ENCODE assay signal across 1 worm cellular context in genomic region chrX:6505008-6505407, ce11.
TF ChIP-seq lines count a peak whose summit lies in the region.

Gene cdf-1, minus strand, starts transcription at chrX:6505143.

TF ChIP-seq in whole organism, L1 larva, 84 proteins besides CTCF, POLR2A, EP300 and RAD21 (continued from another document):
- TF ChIP-seq efl-1 (optimal IDR thresholded peaks at IDR 0.05; lab: Kevin White, UChicago) = peak; percentile 6 to 19
- peak in 1 of 2 experiments; percentile 22 for TF ChIP-seq efl-1 (GFP tag; optimal IDR thresholded peaks at IDR 0.05 in 1 of 2; lab: Kevin White, UChicago)
- no peak for TF ChIP-seq sup-37 (GFP tag; optimal IDR thresholded peaks at IDR 0.05; lab: Kevin White, UChicago)
- TF ChIP-seq zip-4 (GFP tag; optimal IDR thresholded peaks at IDR 0.05; lab: Kevin White, UChicago) = no peak
- TF ChIP-seq vab-15 (tag; optimal IDR thresholded peaks at IDR 0.05; lab: Kevin White, UChicago) = no peak
- TF ChIP-seq unc-62 (GFP tag; optimal IDR thresholded peaks at IDR 0.05; lab: Kevin White, UChicago) = no peak
- peak; percentile 37 for TF ChIP-seq C16A3.4 (tag; optimal IDR thresholded peaks at IDR 0.05; lab: Kevin White, UChicago)
- peak; percentile 29 for TF ChIP-seq swsn-7 (tag; optimal IDR thresholded peaks at IDR 0.05; lab: Kevin White, UChicago)
- TF ChIP-seq nhr-90 (tag; optimal IDR thresholded peaks at IDR 0.05; lab: Kevin White, UChicago; ENCODE audit: poor library complexity) = no peak
- TF ChIP-seq dsc-1 (tag; optimal IDR thresholded peaks at IDR 0.05; lab: Kevin White, UChicago) = no peak
- TF ChIP-seq fkh-8 (tag; optimal IDR thresholded peaks at IDR 0.05; lab: Kevin White, UChicago) = no peak
- TF ChIP-seq hlh-4 (tag; optimal IDR thresholded peaks at IDR 0.05; lab: Kevin White, UChicago) = no peak
- no peak for TF ChIP-seq ces-1 (GFP tag; optimal IDR thresholded peaks at IDR 0.05; lab: Kevin White, UChicago)
- peak; percentile 54 for TF ChIP-seq xbp-1 (tag; optimal IDR thresholded peaks at IDR 0.05; lab: Kevin White, UChicago)
- TF ChIP-seq blmp-1 (tag; optimal IDR thresholded peaks at IDR 0.05; lab: Kevin White, UChicago) = peak; percentile 70
- TF ChIP-seq pag-3 (tag; optimal IDR thresholded peaks at IDR 0.05; lab: Kevin White, UChicago; ENCODE audit: borderline replicate concordance, insufficient read depth) = no peak
- no peak for TF ChIP-seq ztf-11 (tag; optimal IDR thresholded peaks at IDR 0.05; lab: Kevin White, UChicago)
- no peak for TF ChIP-seq mab-9 (GFP tag; IDR thresholded peaks at IDR 0.05; lab: Robert Waterston, UW)
- TF ChIP-seq mdl-1 (tag; optimal IDR thresholded peaks at IDR 0.05; lab: Kevin White, UChicago) = no peak
- peak; percentile 53 for TF ChIP-seq lin-14 (GFP tag; optimal IDR thresholded peaks at IDR 0.05; lab: Kevin White, UChicago)
- TF ChIP-seq isw-1 (GFP tag; IDR thresholded peaks at IDR 0.05; lab: Robert Waterston, UW) = no peak; the same call in 1 of the 2 replicates
- no peak for TF ChIP-seq nhr-77 (tag; optimal IDR thresholded peaks at IDR 0.05; lab: Kevin White, UChicago)
- TF ChIP-seq lin-15B (tag; optimal IDR thresholded peaks at IDR 0.05; lab: Kevin White, UChicago) = no peak
- TF ChIP-seq jun-1 (tag; optimal IDR thresholded peaks at IDR 0.05; lab: Kevin White, UChicago) = no peak
- no peak for TF ChIP-seq C34B4.2 (tag; optimal IDR thresholded peaks at IDR 0.05; lab: Kevin White, UChicago)
- no peak for TF ChIP-seq fkh-4 (tag; optimal IDR thresholded peaks at IDR 0.05; lab: Kevin White, UChicago; ENCODE audit: borderline replicate concordance)
- no peak for TF ChIP-seq lin-39 (tag; optimal IDR thresholded peaks at IDR 0.05; lab: Kevin White, UChicago)
- no peak for TF ChIP-seq C04F5.9 (tag; optimal IDR thresholded peaks at IDR 0.05; lab: Kevin White, UChicago)
- no peak for TF ChIP-seq tbx-2 (tag; optimal IDR thresholded peaks at IDR 0.05; lab: Kevin White, UChicago)
- TF ChIP-seq ets-5 (GFP tag; IDR thresholded peaks at IDR 0.05; lab: Robert Waterston, UW) = no peak
- no peak for TF ChIP-seq egl-27 (tag; optimal IDR thresholded peaks at IDR 0.05; lab: Kevin White, UChicago)
- no peak for TF ChIP-seq rnt-1 (tag; optimal IDR thresholded peaks at IDR 0.05; lab: Kevin White, UChicago)
- peak; percentile 14 to 51 for TF ChIP-seq lsy-2 (tag; optimal IDR thresholded peaks at IDR 0.05; lab: Kevin White, UChicago)
- no peak for TF ChIP-seq ztf-4 (tag; optimal IDR thresholded peaks at IDR 0.05; lab: Kevin White, UChicago)
- peak; percentile 50 for TF ChIP-seq nhr-71 (tag; optimal IDR thresholded peaks at IDR 0.05; lab: Kevin White, UChicago)
- no peak for TF ChIP-seq ceh-63 (GFP tag; optimal IDR thresholded peaks at IDR 0.05; lab: Kevin White, UChicago)
- no peak for TF ChIP-seq ceh-82 (tag; optimal IDR thresholded peaks at IDR 0.05; lab: Kevin White, UChicago)
- TF ChIP-seq nhr-47 (tag; optimal IDR thresholded peaks at IDR 0.05; lab: Kevin White, UChicago) = peak; percentile 14
- peak in 2 of 3 experiments; percentile 33 to 49 for TF ChIP-seq dpl-1 (GFP tag; optimal IDR thresholded peaks at IDR 0.05; lab: Kevin White, UChicago)
- no peak for TF ChIP-seq nhr-76 (tag; optimal IDR thresholded peaks at IDR 0.05; lab: Kevin White, UChicago)
- TF ChIP-seq fos-1 (tag; optimal IDR thresholded peaks at IDR 0.05; lab: Kevin White, UChicago) = no peak
- TF ChIP-seq snpc-4 (tag; optimal IDR thresholded peaks at IDR 0.05; lab: Kevin White, UChicago) = no peak
- no peak for TF ChIP-seq ceh-8 (GFP tag; optimal IDR thresholded peaks at IDR 0.05; lab: Kevin White, UChicago)
- no peak for TF ChIP-seq sptf-1 (tag; optimal IDR thresholded peaks at IDR 0.05; lab: Kevin White, UChicago)
- TF ChIP-seq pax-3 (tag; optimal IDR thresholded peaks at IDR 0.05; lab: Kevin White, UChicago) = no peak
- TF ChIP-seq elt-3 (tag; optimal IDR thresholded peaks at IDR 0.05; lab: Kevin White, UChicago) = no peak
- TF ChIP-seq egl-13 (tag; optimal IDR thresholded peaks at IDR 0.05; lab: Kevin White, UChicago) = no peak
- TF ChIP-seq tlp-1 (tag; optimal IDR thresholded peaks at IDR 0.05; lab: Kevin White, UChicago) = no peak
- TF ChIP-seq nhr-84 (tag; optimal IDR thresholded peaks at IDR 0.05; lab: Kevin White, UChicago) = no peak
- TF ChIP-seq Y116A8C.19 (tag; optimal IDR thresholded peaks at IDR 0.05; lab: Kevin White, UChicago; ENCODE audit: borderline replicate concordance) = no peak
- TF ChIP-seq nhr-12 (tag; optimal IDR thresholded peaks at IDR 0.05; lab: Kevin White, UChicago) = no peak
- peak; percentile 45 for TF ChIP-seq snu-23 (GFP tag; optimal IDR thresholded peaks at IDR 0.05; lab: Kevin White, UChicago)
